Fruit fly (Drosophila melanogaster): ENCODE results near the gene Osi11.

The Osi11 gene

DNA sequence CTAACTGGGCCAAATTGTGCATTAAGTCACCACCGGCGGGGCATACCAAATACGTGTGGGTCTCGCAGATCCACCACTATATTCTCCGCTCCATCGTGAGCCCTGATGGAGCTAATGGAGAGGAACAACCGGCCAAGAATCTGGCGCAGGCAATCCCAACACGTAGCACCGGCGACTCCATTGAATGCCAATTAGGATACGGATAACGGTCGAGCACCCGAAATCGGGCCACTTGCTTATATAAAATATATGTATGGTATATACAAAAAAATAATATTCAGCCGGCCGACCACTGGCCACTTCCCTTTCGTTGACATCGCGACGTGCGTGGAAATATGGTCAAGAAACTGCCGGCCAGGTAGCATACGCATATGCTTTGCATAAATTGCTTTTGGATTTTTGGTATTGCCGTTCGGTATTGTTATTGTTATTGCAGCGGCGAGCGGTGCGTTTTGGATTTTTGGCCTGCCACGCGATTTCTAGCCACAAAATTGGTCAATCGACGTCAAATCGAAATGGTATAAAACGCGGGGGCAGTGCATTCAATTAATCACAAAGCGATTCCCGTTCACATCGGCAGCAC lies 32.8 kb upstream of the Osi11 start, which contains the start of gene Osi15:
Gene Osi15, plus strand, starts transcription at position 548 of the 583 bp plus-strand sequence.
- TF ChIP-seq cnc (optimal IDR thresholded peaks at IDR 0.05), result no peak
- TF ChIP-seq CG5204 (GFP tag; optimal IDR thresholded peaks at IDR 0.05), result no peak
- no peak for TF ChIP-seq Mnt (GFP tag; optimal IDR thresholded peaks at IDR 0.05)
- TF ChIP-seq ovo (GFP tag; optimal IDR thresholded peaks at IDR 0.05), result no peak
- TF ChIP-seq CG11617 (GFP tag; optimal IDR thresholded peaks at IDR 0.05), result no peak
- TF ChIP-seq tj (GFP tag; optimal IDR thresholded peaks at IDR 0.05), result no peak
- TF ChIP-seq CG7101 (tag; optimal IDR thresholded peaks at IDR 0.05), result no peak
- no peak for TF ChIP-seq kay (GFP tag; ENCODE audit: borderline replicate concordance)
- TF ChIP-seq CG7045 (GFP tag; optimal IDR thresholded peaks at IDR 0.05), result no peak
- TF ChIP-seq CG14711 (tag; optimal IDR thresholded peaks at IDR 0.05), result no peak
- TF ChIP-seq bab1 (GFP tag; optimal IDR thresholded peaks at IDR 0.05), result no peak

dm6 chr3R:6298828-6299227 lies 30.3 kb upstream of the Osi11 start, which contains the start of gene Osi14:
Gene Osi14, plus strand, starts transcription at chr3R:6299128.
- no peak for TF ChIP-seq Crg-1 (GFP tag; optimal IDR thresholded peaks at IDR 0.05)
- TF ChIP-seq CG7101 (tag; optimal IDR thresholded peaks at IDR 0.05), result no peak
- no peak for TF ChIP-seq CG12768 (GFP tag; optimal IDR thresholded peaks at IDR 0.05)
- no peak for TF ChIP-seq Clk (GFP tag; optimal IDR thresholded peaks at IDR 0.05)
- no peak for TF ChIP-seq CG14711 (tag; optimal IDR thresholded peaks at IDR 0.05)
- no peak for TF ChIP-seq toe (GFP tag; optimal IDR thresholded peaks at IDR 0.05)
- TF ChIP-seq Hr96 (GFP tag; optimal IDR thresholded peaks at IDR 0.05), result no peak
- no peak for TF ChIP-seq cnc (optimal IDR thresholded peaks at IDR 0.05)
- no peak for TF ChIP-seq CG33017 (tag; optimal IDR thresholded peaks at IDR 0.05)

dm6 chr3R:6297164-6297563 lies 28.6 kb upstream of the Osi11 start:
- no peak for TF ChIP-seq CG5204 (GFP tag; optimal IDR thresholded peaks at IDR 0.05)
- TF ChIP-seq cnc (optimal IDR thresholded peaks at IDR 0.05), result no peak
- TF ChIP-seq cic (GFP tag; optimal IDR thresholded peaks at IDR 0.05), result no peak
- TF ChIP-seq CG7045 (GFP tag; optimal IDR thresholded peaks at IDR 0.05), result no peak
- no peak for TF ChIP-seq CG11617 (GFP tag; optimal IDR thresholded peaks at IDR 0.05)
- TF ChIP-seq pad (GFP tag; optimal IDR thresholded peaks at IDR 0.05), result no peak
- TF ChIP-seq kay (GFP tag; ENCODE audit: borderline replicate concordance), result no peak
- TF ChIP-seq Crg-1 (GFP tag; optimal IDR thresholded peaks at IDR 0.05), result no peak
- TF ChIP-seq ovo (GFP tag; optimal IDR thresholded peaks at IDR 0.05), result no peak
- TF ChIP-seq CG12768 (GFP tag; optimal IDR thresholded peaks at IDR 0.05), result no peak
- no peak for TF ChIP-seq Mnt (GFP tag; optimal IDR thresholded peaks at IDR 0.05)
- TF ChIP-seq bab1 (GFP tag; optimal IDR thresholded peaks at IDR 0.05), result no peak

DNA sequence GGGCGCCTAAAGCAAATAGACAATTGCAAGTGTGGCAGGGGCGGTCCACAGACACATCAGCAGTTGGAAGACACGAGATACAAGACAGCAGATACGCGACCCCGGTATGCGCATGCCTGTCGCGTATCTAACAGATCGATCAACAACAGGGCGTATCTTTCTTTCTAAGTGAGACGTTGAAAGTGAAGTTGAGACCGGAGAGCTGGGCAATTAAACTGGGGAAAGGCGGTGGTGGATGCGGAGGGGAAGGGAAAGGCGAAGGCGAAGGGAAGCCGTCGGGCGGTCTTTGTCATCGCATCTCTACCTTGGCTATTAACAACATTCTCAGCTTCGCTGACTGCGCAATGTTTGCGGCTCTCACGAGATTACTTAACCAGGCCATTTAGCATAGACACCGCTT lies 25.5 kb upstream of the Osi11 start:
- TF ChIP-seq ovo (GFP tag; optimal IDR thresholded peaks at IDR 0.05) (no peak), kay (GFP tag; ENCODE audit: borderline replicate concordance) (no peak), CG11617 (GFP tag; optimal IDR thresholded peaks at IDR 0.05) (no peak), CG14711 (tag; optimal IDR thresholded peaks at IDR 0.05) (no peak), CG12768 (GFP tag; optimal IDR thresholded peaks at IDR 0.05) (no peak), CG7101 (tag; optimal IDR thresholded peaks at IDR 0.05) (no peak), cnc (optimal IDR thresholded peaks at IDR 0.05) (no peak), toe (GFP tag; optimal IDR thresholded peaks at IDR 0.05) (no peak), CG7045 (GFP tag; optimal IDR thresholded peaks at IDR 0.05) (no peak), CG33017 (tag; optimal IDR thresholded peaks at IDR 0.05) (no peak), Mnt (GFP tag; optimal IDR thresholded peaks at IDR 0.05) (no peak), Hr96 (GFP tag; optimal IDR thresholded peaks at IDR 0.05) (no peak), pad (GFP tag; optimal IDR thresholded peaks at IDR 0.05) (no peak), CG5204 (GFP tag; optimal IDR thresholded peaks at IDR 0.05) (no peak), Clk (GFP tag; optimal IDR thresholded peaks at IDR 0.05) (no peak), CG1620 (GFP tag; optimal IDR thresholded peaks at IDR 0.05) (no peak), bab1 (GFP tag; optimal IDR thresholded peaks at IDR 0.05) (no peak), cic (GFP tag; optimal IDR thresholded peaks at IDR 0.05) (no peak), Crg-1 (GFP tag; optimal IDR thresholded peaks at IDR 0.05) (no peak), tj (GFP tag; optimal IDR thresholded peaks at IDR 0.05) (no peak)

DNA sequence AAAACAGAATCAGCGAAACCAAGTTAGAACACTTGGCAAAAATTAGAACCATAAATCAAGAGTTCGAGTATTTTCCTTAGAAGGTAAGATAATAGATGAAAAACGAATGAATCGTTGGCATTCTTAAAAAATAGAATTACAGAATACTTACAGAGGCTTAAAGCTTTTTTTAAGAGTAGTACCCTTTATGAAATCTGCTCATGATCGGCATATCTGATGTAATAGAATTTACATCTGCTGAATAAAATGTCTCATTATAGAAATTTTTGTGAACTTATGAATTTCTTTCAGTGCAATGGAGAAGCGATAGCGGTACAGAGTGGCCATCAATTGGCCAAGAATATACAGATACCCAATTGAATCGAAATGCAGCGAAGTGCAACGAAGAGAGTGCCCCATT lies 22.9 kb upstream of the Osi11 start, which contains the start of gene Osi13:
Gene Osi13, plus strand, starts transcription at position 301 of the 400 bp plus-strand sequence.
- no peak for TF ChIP-seq tj (GFP tag; optimal IDR thresholded peaks at IDR 0.05)
- no peak for TF ChIP-seq ovo (GFP tag; optimal IDR thresholded peaks at IDR 0.05)
- no peak for TF ChIP-seq CG14711 (tag; optimal IDR thresholded peaks at IDR 0.05)
- no peak for TF ChIP-seq Hr96 (GFP tag; optimal IDR thresholded peaks at IDR 0.05)
- no peak for TF ChIP-seq kay (GFP tag; ENCODE audit: borderline replicate concordance)
- no peak for TF ChIP-seq cnc (optimal IDR thresholded peaks at IDR 0.05)
- TF ChIP-seq CG11617 (GFP tag; optimal IDR thresholded peaks at IDR 0.05), result no peak
- no peak for TF ChIP-seq CG1620 (GFP tag; optimal IDR thresholded peaks at IDR 0.05)
- no peak for TF ChIP-seq CG7045 (GFP tag; optimal IDR thresholded peaks at IDR 0.05)
- no peak for TF ChIP-seq bab1 (GFP tag; optimal IDR thresholded peaks at IDR 0.05)
- TF ChIP-seq CG5204 (GFP tag; optimal IDR thresholded peaks at IDR 0.05), result no peak
- TF ChIP-seq Mnt (GFP tag; optimal IDR thresholded peaks at IDR 0.05), result no peak
- TF ChIP-seq pad (GFP tag; optimal IDR thresholded peaks at IDR 0.05), result no peak
- no peak for TF ChIP-seq Crg-1 (GFP tag; optimal IDR thresholded peaks at IDR 0.05)

dm6 chr3R:6290289-6290688 lies 21.7 kb upstream of the Osi11 start:
- TF ChIP-seq bab1 (GFP tag; optimal IDR thresholded peaks at IDR 0.05) (no peak), CG14711 (tag; optimal IDR thresholded peaks at IDR 0.05) (no peak), CG1620 (GFP tag; optimal IDR thresholded peaks at IDR 0.05) (no peak), ovo (GFP tag; optimal IDR thresholded peaks at IDR 0.05) (no peak), Mnt (GFP tag; optimal IDR thresholded peaks at IDR 0.05) (no peak), CG5204 (GFP tag; optimal IDR thresholded peaks at IDR 0.05) (no peak), CG7045 (GFP tag; optimal IDR thresholded peaks at IDR 0.05) (no peak), tj (GFP tag; optimal IDR thresholded peaks at IDR 0.05) (no peak), cnc (optimal IDR thresholded peaks at IDR 0.05) (no peak), CG11617 (GFP tag; optimal IDR thresholded peaks at IDR 0.05) (no peak), CG12768 (GFP tag; optimal IDR thresholded peaks at IDR 0.05) (no peak), CG33017 (tag; optimal IDR thresholded peaks at IDR 0.05) (no peak), toe (GFP tag; optimal IDR thresholded peaks at IDR 0.05) (no peak), kay (GFP tag; ENCODE audit: borderline replicate concordance) (no peak), Crg-1 (GFP tag; optimal IDR thresholded peaks at IDR 0.05) (no peak), Hr96 (GFP tag; optimal IDR thresholded peaks at IDR 0.05) (no peak)

Data from whole organism, adult.